Fruit fly (Drosophila melanogaster) Kc167 (cell line): ENCODE results near the gene CG13390.

Source experiments
- Myc ChIP-seq: fragments of >200 bp; optimal IDR thresholded peaks from 2 replicates; lab custom pipeline; 2017; ENCODE audit warnings: missing external identifiers
- Sin3A ChIP-seq: fragments of >200 bp; optimal IDR thresholded peaks from 2 replicates; lab custom pipeline; 2018; ENCODE audit warnings: missing external identifiers
- h ChIP-seq: fragments of >200 bp; optimal IDR thresholded peaks from 3 replicates; lab custom pipeline; 2018; ENCODE audit warnings: missing external identifiers
- insv ChIP-seq: fragments of >200 bp; optimal IDR thresholded peaks from 3 replicates; lab custom pipeline; 2018; ENCODE audit warnings: missing external identifiers
- psq ChIP-seq: fragments of >200 bp; optimal IDR thresholded peaks from 2 replicates; lab custom pipeline; 2017; ENCODE audit warnings: missing external identifiers
- ttk ChIP-seq: sonication (Bioruptor generic); optimal IDR thresholded peaks from 2 replicates; lab custom pipeline; 2017; ENCODE audit warnings: missing external identifiers

DNA sequence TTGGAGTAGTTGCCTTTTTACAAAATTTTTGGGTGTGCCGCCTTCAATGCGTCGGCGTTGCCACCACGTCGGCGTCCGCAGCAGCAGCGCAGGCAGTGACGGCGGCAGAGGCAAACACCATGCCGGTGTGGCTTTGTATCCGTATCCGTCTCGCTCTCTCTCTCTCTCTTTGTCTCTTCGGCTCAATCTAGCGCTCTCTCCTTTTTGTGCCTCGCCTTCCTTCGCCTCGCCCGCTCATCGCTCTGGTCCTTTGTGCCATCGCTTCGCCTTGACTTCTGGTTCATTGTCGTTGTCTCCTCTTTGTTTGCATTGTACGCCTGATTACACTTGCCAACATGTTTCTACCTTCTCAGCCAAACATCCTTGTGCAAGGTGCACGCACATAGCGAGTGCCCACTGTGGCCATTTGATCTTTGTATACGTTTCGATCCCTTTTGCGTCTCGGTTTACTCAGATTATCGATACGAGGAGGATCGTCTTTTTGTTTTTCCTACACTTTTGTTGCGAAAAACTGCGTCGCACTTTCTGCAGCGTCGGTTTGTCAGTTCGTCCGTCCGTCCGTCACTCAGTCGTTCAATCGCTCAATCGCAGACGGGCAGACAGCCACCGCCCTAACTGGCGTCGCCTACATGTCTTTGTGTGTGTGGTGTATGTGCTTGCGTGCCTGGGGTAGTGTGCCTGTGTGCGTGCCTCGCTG, 39.9 kb upstream of the CG13390 start:
- TF ChIP-seq h (lab: Kevin White, UChicago) = no peak
- no peak for TF ChIP-seq psq
- TF ChIP-seq ttk = no peak
- no peak for TF ChIP-seq insv (lab: Kevin White, UChicago)
- TF ChIP-seq Sin3A (lab: Kevin White, UChicago) = no peak
- TF ChIP-seq Myc = no peak
